Fruit fly (Drosophila melanogaster) Kc167 (cell line): ENCODE data around the gene CG46313.

Source experiments
- Myc ChIP-seq: fragments of >200 bp; optimal IDR thresholded peaks from 2 replicates; lab custom pipeline; 2017; ENCODE audit warnings: missing external identifiers
- Sin3A ChIP-seq: fragments of >200 bp; optimal IDR thresholded peaks from 2 replicates; lab custom pipeline; 2018; ENCODE audit warnings: missing external identifiers
- h ChIP-seq: fragments of >200 bp; optimal IDR thresholded peaks from 3 replicates; lab custom pipeline; 2018; ENCODE audit warnings: missing external identifiers
- insv ChIP-seq: fragments of >200 bp; optimal IDR thresholded peaks from 3 replicates; lab custom pipeline; 2018; ENCODE audit warnings: missing external identifiers
- psq ChIP-seq: fragments of >200 bp; optimal IDR thresholded peaks from 2 replicates; lab custom pipeline; 2017; ENCODE audit warnings: missing external identifiers
- ttk ChIP-seq: sonication (Bioruptor generic); optimal IDR thresholded peaks from 2 replicates; lab custom pipeline; 2017; ENCODE audit warnings: missing external identifiers

The CG46313 gene

dm6 chr3R:26954020-26954672 is 24.2 kb upstream of the CG46313 start:
- TF ChIP-seq insv (lab: Kevin White, UChicago) (no peak), ttk (lab: Kevin White, UChicago) (no peak), Myc (lab: Kevin White, UChicago) (no peak), psq (lab: Kevin White, UChicago) (no peak), h (no peak), Sin3A (lab: Kevin White, UChicago) (no peak)

dm6 chr3R:26955527-26955926 is 22.8 kb upstream of the CG46313 start:
- TF ChIP-seq insv (lab: Kevin White, UChicago) (no peak), h (no peak), Myc (lab: Kevin White, UChicago) (no peak), Sin3A (lab: Kevin White, UChicago) (no peak), ttk (lab: Kevin White, UChicago) (no peak), psq (lab: Kevin White, UChicago) (no peak)

dm6 chr3R:26956376-26957062 is 21.8 kb upstream of the CG46313 start:
- TF ChIP-seq insv (lab: Kevin White, UChicago) (no peak), Sin3A (lab: Kevin White, UChicago) (no peak), ttk (lab: Kevin White, UChicago) (no peak), Myc (lab: Kevin White, UChicago) (no peak), h (no peak), psq (lab: Kevin White, UChicago) (no peak)

- no peak for TF ChIP-seq psq (lab: Kevin White, UChicago)
Observed at dm6 chr3R:26957132-26957531, 21.2 kb upstream of the CG46313 start.

dm6 chr3R:26958314-26958979 is 19.9 kb upstream of the CG46313 start, which contains the start of gene CG6330:
Gene CG6330 (minus strand): TSS chr3R:26958491.
- TF ChIP-seq Myc (lab: Kevin White, UChicago), result no peak
- TF ChIP-seq ttk (lab: Kevin White, UChicago), result no peak
- no peak for TF ChIP-seq Sin3A (lab: Kevin White, UChicago)
- TF ChIP-seq h, result no peak
- no peak for TF ChIP-seq psq (lab: Kevin White, UChicago)
- no peak for TF ChIP-seq insv (lab: Kevin White, UChicago)

dm6 chr3R:26960496-26960895 is 17.8 kb upstream of the CG46313 start:
- TF ChIP-seq insv (lab: Kevin White, UChicago) (no peak), ttk (lab: Kevin White, UChicago) (no peak), psq (lab: Kevin White, UChicago) (no peak), h (no peak), Myc (lab: Kevin White, UChicago) (no peak), Sin3A (lab: Kevin White, UChicago) (no peak)

dm6 chr3R:26963747-26964174 is 14.6 kb upstream of the CG46313 start:
- TF ChIP-seq h, result no peak
- TF ChIP-seq Myc (lab: Kevin White, UChicago), result no peak
- no peak for TF ChIP-seq Sin3A (lab: Kevin White, UChicago)
- TF ChIP-seq psq (lab: Kevin White, UChicago), result no peak
- no peak for TF ChIP-seq insv (lab: Kevin White, UChicago)
- no peak for TF ChIP-seq ttk (lab: Kevin White, UChicago)

- TF ChIP-seq ttk (lab: Kevin White, UChicago) (no peak), psq (lab: Kevin White, UChicago) (no peak), h (no peak), Sin3A (lab: Kevin White, UChicago) (no peak), insv (lab: Kevin White, UChicago) (no peak), Myc (lab: Kevin White, UChicago) (no peak)
Observed at dm6 chr3R:26964452-26965133, 13.7 kb upstream of the CG46313 start, which contains the start of gene Tsp97E. Gene Tsp97E (minus strand): TSS chr3R:26964817.

dm6 chr3R:26966385-26966784 is 12.0 kb upstream of the CG46313 start, which contains the start of gene Gr97a:
Gene Gr97a (minus strand): TSS chr3R:26966485.
- TF ChIP-seq h (no peak), psq (lab: Kevin White, UChicago) (no peak), ttk (lab: Kevin White, UChicago) (no peak), Myc (lab: Kevin White, UChicago) (no peak), insv (lab: Kevin White, UChicago) (no peak), Sin3A (lab: Kevin White, UChicago) (no peak)

dm6 chr3R:26966794-26967323 is 11.5 kb upstream of the CG46313 start, which contains the start of gene CG5521:
Gene CG5521 (plus strand): TSS chr3R:26966930.
- no peak for TF ChIP-seq Myc (lab: Kevin White, UChicago)
- no peak for TF ChIP-seq insv (lab: Kevin White, UChicago)
- TF ChIP-seq psq (lab: Kevin White, UChicago), result no peak
- TF ChIP-seq h, result no peak
- no peak for TF ChIP-seq ttk (lab: Kevin White, UChicago)
- no peak for TF ChIP-seq Sin3A (lab: Kevin White, UChicago)
